Worm (Caenorhabditis elegans) whole organism, young adult: Measurements from ENCODE around the gene C29F7.2.

ENCODE experiments used
- nfya-1 ChIP-seq: sonication (generic microtip); optimal IDR thresholded peaks from 2 replicates; lab custom pipeline; 2017; ENCODE audit warnings: antibody characterized with exemption, missing compliant biosample characterization, missing genetic modification characterization, borderline replicate concordance; ENCODE audit not compliant: insufficient read depth
- snpc-4 ChIP-seq, 5 experiments: fragments of 150-350 bp in 1 of 5; sonication (generic microtip) in 4 of 5; optimal IDR thresholded peaks; 2 replicates each; lab custom pipeline; 2014 to 2018; ENCODE audit warnings: missing genetic modification characterization in 5 of 5, missing biosample characterization in 3 of 5, antibody characterized with exemption in 2 of 5, mild to moderate bottlenecking in 2 of 5, missing compliant biosample characterization in 2 of 5, missing genotype in 2 of 5, moderate library complexity in 2 of 5, missing genetic modification reagents in 1 of 5
- sptf-2 ChIP-seq: fragments of 200-800 bp; sonication (Bioruptor generic); optimal IDR thresholded peaks from 2 replicates; lab custom pipeline; 2018; ENCODE audit warnings: mild to moderate bottlenecking, missing genetic modification characterization, missing compliant biosample characterization

DNA sequence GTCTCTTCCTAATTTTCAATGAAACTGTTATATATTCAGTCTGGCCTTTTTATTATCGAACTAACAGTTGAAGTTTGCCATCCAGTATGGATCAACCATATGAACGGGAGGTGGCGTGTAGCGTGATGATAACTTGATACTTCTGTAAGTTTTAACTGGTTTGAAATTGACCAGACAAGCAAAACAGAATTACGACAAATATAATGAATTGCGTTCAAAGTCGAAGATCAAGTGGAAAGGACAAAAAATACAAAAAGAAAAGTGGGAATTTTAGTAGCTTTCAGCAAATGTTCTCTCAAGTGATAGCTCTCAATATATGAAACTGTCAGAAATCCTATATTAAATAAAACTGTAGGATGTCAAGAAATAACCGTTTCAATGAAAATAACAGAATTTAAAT, 39.0 kb upstream of the C29F7.2 start, which contains the start of the genes C49F8.14 and gem-1:
- no peak for TF ChIP-seq sptf-2 (GFP tag; lab: Kevin White, UChicago)
- no peak for TF ChIP-seq nfya-1 (tag; lab: Kevin White, UChicago)
- no peak for TF ChIP-seq snpc-4 (GFP tag; optimal IDR thresholded peaks at IDR 0.05; lab: Kevin White, UChicago)
- no peak for TF ChIP-seq snpc-4 (tag; optimal IDR thresholded peaks at IDR 0.05; lab: Kevin White, UChicago)
